Fruit fly (Drosophila melanogaster) whole organism, pupa: Measurements from ENCODE around the gene CG43740.

ENCODE experiments used
- CG10348 ChIP-seq: fragments of 200-800 bp; sonication (Bioruptor generic); IDR thresholded peaks from 2 replicates; pipeline ENCODE4 v1.3.6; 2022; ENCODE audit warnings: missing biosample characterization, missing genetic modification characterization
- CG12605 ChIP-seq: fragments of 200-800 bp; sonication (Bioruptor generic); IDR thresholded peaks from 2 replicates; pipeline ENCODE4 v1.3.6; 2022; ENCODE audit warnings: missing biosample characterization, missing genetic modification characterization
- CG13204 ChIP-seq: fragments of 200-800 bp; sonication (Bioruptor generic); optimal IDR thresholded peaks from 2 replicates; lab custom pipeline; 2018; ENCODE audit warnings: missing biosample characterization, mild to moderate bottlenecking, missing genetic modification characterization, moderate library complexity
- CG14655 ChIP-seq: fragments of 200-800 bp; sonication (Bioruptor generic); optimal IDR thresholded peaks from 3 replicates; lab custom pipeline; 2017; ENCODE audit warnings: mild to moderate bottlenecking, missing biosample characterization, missing genetic modification reagents, missing genetic modification characterization
- CG15710 ChIP-seq: fragments of 200-800 bp; sonication (Bioruptor generic); optimal IDR thresholded peaks from 2 replicates; lab custom pipeline; 2018; ENCODE audit warnings: missing biosample characterization, mild to moderate bottlenecking, missing genetic modification characterization, moderate library complexity
- CG17806 ChIP-seq: fragments of 200-800 bp; sonication (Bioruptor generic); optimal IDR thresholded peaks from 2 replicates; lab custom pipeline; 2018; ENCODE audit warnings: missing biosample characterization, mild to moderate bottlenecking, missing genetic modification characterization, moderate library complexity
- CG32121 ChIP-seq: fragments of 200-800 bp; sonication (Bioruptor generic); IDR thresholded peaks from 2 replicates; pipeline ENCODE4 v1.3.6; 2022; ENCODE audit warnings: missing biosample characterization, missing genetic modification characterization
- CG34367 ChIP-seq: fragments of 200-800 bp; sonication (Bioruptor generic); optimal IDR thresholded peaks from 2 replicates; lab custom pipeline; 2018; ENCODE audit warnings: missing biosample characterization, mild to moderate bottlenecking, missing genetic modification characterization
- CG4496 ChIP-seq: fragments of 200-800 bp; sonication (Bioruptor generic); IDR thresholded peaks from 3 replicates; pipeline ENCODE4 v1.3.6; 2022; ENCODE audit warnings: missing biosample characterization, missing genetic modification characterization
- CG8159 ChIP-seq: fragments of 200-800 bp; sonication (Bioruptor generic); optimal IDR thresholded peaks from 3 replicates; lab custom pipeline; 2018; ENCODE audit warnings: missing biosample characterization, mild to moderate bottlenecking, missing genetic modification characterization, moderate library complexity
- CG8301 ChIP-seq: fragments of 200-800 bp; sonication (Bioruptor generic); optimal IDR thresholded peaks from 2 replicates; lab custom pipeline; 2018; ENCODE audit warnings: missing biosample characterization, mild to moderate bottlenecking, missing genetic modification characterization
- CG9948 ChIP-seq: fragments of 200-800 bp; sonication (Bioruptor generic); optimal IDR thresholded peaks from 2 replicates; lab custom pipeline; 2018; ENCODE audit warnings: missing biosample characterization, mild to moderate bottlenecking, missing genetic modification characterization, moderate library complexity
- D1 ChIP-seq: fragments of 200-800 bp; sonication (Bioruptor generic); optimal IDR thresholded peaks from 2 replicates; lab custom pipeline; 2018; ENCODE audit warnings: missing biosample characterization, mild to moderate bottlenecking, missing genetic modification characterization, moderate library complexity
- EcR ChIP-seq: fragments of 200-800 bp; sonication (Bioruptor generic); optimal IDR thresholded peaks from 3 replicates; lab custom pipeline; 2019; ENCODE audit warnings: missing biosample characterization, missing genetic modification characterization, mild to moderate bottlenecking, moderate library complexity, missing genetic modification reagents
- Ets98B ChIP-seq: fragments of 200-800 bp; sonication (Bioruptor generic); IDR thresholded peaks from 2 replicates; pipeline ENCODE4 v1.3.6; 2022; ENCODE audit warnings: missing biosample characterization, missing genetic modification characterization
- Pif1A ChIP-seq: fragments of 200-800 bp; sonication (Bioruptor generic); optimal IDR thresholded peaks from 3 replicates; lab custom pipeline; 2016; ENCODE audit warnings: missing biosample characterization, missing genetic modification characterization
- Pif1B ChIP-seq: fragments of 200-800 bp; sonication (Bioruptor generic); optimal IDR thresholded peaks from 3 replicates; lab custom pipeline; 2016; ENCODE audit warnings: missing biosample characterization, missing genetic modification characterization
- Snoo ChIP-seq: fragments of 200-800 bp; sonication (Bioruptor generic); optimal IDR thresholded peaks from 3 replicates; lab custom pipeline; 2017; ENCODE audit warnings: missing biosample characterization, mild to moderate bottlenecking, missing genetic modification characterization, inconsistent platforms
- fd96Ca ChIP-seq: fragments of 200-800 bp; sonication (Bioruptor generic); IDR thresholded peaks from 3 replicates; pipeline ENCODE4 v1.3.6; 2022; ENCODE audit warnings: missing biosample characterization, missing genetic modification characterization
- gl ChIP-seq: fragments of 200-800 bp; sonication (Bioruptor generic); optimal IDR thresholded peaks from 2 replicates; lab custom pipeline; 2018; ENCODE audit warnings: missing biosample characterization, mild to moderate bottlenecking, missing genetic modification characterization
- rn ChIP-seq: fragments of 200-800 bp; sonication (Bioruptor generic); IDR thresholded peaks from 2 replicates; pipeline ENCODE4 v1.3.6; 2022; ENCODE audit warnings: missing biosample characterization, missing genetic modification characterization

CG43740 gene

dm6 chrX:10318416-10318961, 15.0 kb upstream of the CG43740 start:
- TF ChIP-seq Ets98B (GFP tag; lab: Robert Waterston, UW) (no peak), Pif1B (GFP tag; lab: Kevin White, UChicago) (peak; percentile 28), CG14655 (GFP tag; lab: Kevin White, UChicago) (no peak), CG13204 (peak; percentile 13)

- peak; percentile 30; the same call in 1 of the 2 replicates for TF ChIP-seq CG32121 (GFP tag; lab: Robert Waterston, UW)
- peak; percentile 10 for TF ChIP-seq CG14655 (GFP tag; lab: Kevin White, UChicago)
- TF ChIP-seq Pif1A (GFP tag; lab: Kevin White, UChicago), result peak; percentile 13
- TF ChIP-seq CG8159 (tag; lab: Kevin White, UChicago), result peak; percentile 16
- TF ChIP-seq D1 (tag; lab: Kevin White, UChicago), result no peak
- TF ChIP-seq, all 21 proteins: peak for 4
Observed at dm6 chrX:10318962-10319571, 14.4 kb upstream of the CG43740 start.

dm6 chrX:10320425-10320978, 12.9 kb upstream of the CG43740 start:
- TF ChIP-seq Pif1A (GFP tag; lab: Kevin White, UChicago), result no peak
- TF ChIP-seq, all 21 proteins: peak for 0

DNA sequence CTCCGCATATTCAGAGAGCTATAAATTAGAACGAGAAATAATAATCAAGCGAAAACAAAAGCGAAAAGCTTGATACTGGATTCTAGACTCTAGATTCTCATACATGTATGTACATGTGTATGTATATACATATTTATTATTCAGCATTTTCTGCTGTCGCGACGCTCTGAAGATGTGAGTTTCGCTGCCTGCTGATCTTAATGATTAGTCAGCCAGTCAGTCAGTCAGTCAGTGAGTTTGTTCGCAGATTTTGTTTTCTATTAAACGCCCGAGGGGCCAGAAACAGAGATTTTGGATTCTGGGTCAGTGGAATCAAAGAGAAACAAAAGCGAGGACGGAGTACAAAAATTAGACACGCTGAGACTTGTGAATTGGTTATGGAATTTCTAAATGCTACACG, 11.2 kb upstream of the CG43740 start:
- no peak for TF ChIP-seq rn (GFP tag; lab: Robert Waterston, UW)

dm6 chrX:10324836-10325566, 8.5 kb upstream of the CG43740 start:
- TF ChIP-seq Ets98B (GFP tag; lab: Robert Waterston, UW), result no peak
- no peak for TF ChIP-seq rn (GFP tag; lab: Robert Waterston, UW)
- peak; percentile 56 for TF ChIP-seq Snoo
- TF ChIP-seq EcR (GFP tag; lab: Kevin White, UChicago), result no peak
- peak; percentile 40 for TF ChIP-seq CG8301
- peak; percentile 22 for TF ChIP-seq CG9948
- TF ChIP-seq CG34367 (tag; lab: Kevin White, UChicago), result no peak
- TF ChIP-seq CG15710 (tag; lab: Kevin White, UChicago), result peak; percentile 20
- no peak for TF ChIP-seq CG13204
- no peak for TF ChIP-seq gl (tag; lab: Kevin White, UChicago)
- no peak for TF ChIP-seq CG12605
- no peak for TF ChIP-seq CG32121 (GFP tag; lab: Robert Waterston, UW)
- peak; percentile 41 for TF ChIP-seq CG8159 (tag; lab: Kevin White, UChicago)
- TF ChIP-seq CG10348 (GFP tag; lab: Robert Waterston, UW), result no peak
- no peak; the same call in 2 of the 3 replicates for TF ChIP-seq CG4496 (GFP tag; lab: Robert Waterston, UW)
- TF ChIP-seq Pif1B (GFP tag; lab: Kevin White, UChicago), result no peak
- peak; percentile 65 for TF ChIP-seq CG14655 (GFP tag; lab: Kevin White, UChicago)
- TF ChIP-seq D1 (tag; lab: Kevin White, UChicago), result no peak
- no peak for TF ChIP-seq fd96Ca (GFP tag; lab: Robert Waterston, UW)
- peak; percentile 20 for TF ChIP-seq Pif1A (GFP tag; lab: Kevin White, UChicago)
- TF ChIP-seq CG17806 (tag; lab: Kevin White, UChicago), result no peak

DNA sequence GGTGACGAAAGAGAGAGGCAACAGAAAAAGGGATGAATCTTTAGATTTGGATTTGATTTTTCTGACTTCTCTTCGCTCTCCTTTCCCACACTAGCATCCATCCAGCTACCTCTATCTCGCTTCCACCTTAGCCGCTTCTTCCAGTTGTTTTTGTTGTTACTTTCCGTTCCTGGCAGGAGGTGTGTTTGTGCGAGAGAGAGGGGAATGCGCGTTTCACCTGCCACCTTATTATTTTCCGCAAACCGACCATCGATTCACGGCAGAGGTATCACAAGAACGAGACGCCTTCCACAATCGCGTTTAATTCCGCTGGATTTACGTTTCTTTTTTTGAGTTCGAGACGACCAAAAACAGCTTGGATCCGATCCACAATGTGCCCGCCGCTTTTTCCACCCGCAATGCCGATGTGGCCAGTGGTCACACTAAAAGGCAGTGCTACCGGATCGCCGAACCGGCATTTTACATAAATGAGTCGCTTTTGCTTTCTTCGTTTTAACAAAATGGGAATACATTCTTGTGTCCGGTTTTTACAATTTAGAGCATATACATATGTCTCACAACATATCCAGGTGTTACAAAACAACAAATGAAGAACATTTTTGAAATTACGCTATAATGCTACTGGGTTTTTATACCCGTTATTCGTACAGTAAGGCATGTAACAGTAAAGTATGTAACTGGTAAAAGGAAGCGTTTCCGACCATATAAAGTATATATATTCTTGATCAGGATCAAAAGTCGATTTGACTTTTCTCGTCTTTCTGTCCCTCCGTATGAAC, 7.7 kb upstream of the CG43740 start, which contains the start of gene alpha-Man-Ia:
Gene alpha-Man-Ia, minus strand, starts transcription at position 392 of the 779 bp plus-strand sequence.
- TF ChIP-seq CG8301 (no peak), rn (GFP tag; lab: Robert Waterston, UW) (no peak), Pif1B (GFP tag; lab: Kevin White, UChicago) (no peak), gl (tag; lab: Kevin White, UChicago) (no peak), CG4496 (GFP tag; lab: Robert Waterston, UW) (0 out of 3 replicates have a peak, but pooled peaks have one; percentile 25)
